Fruit fly (Drosophila melanogaster) whole organism, embryonic: ENCODE results near the gene CG8675.

Experiments
- Eip74EF ChIP-seq, 2 experiments: fragments of 200-800 bp in 1 of 2; fragments of >200 bp in 1 of 2; sonication (Bioruptor generic) in 1 of 2; optimal IDR thresholded peaks; 2 replicates each; lab custom pipeline; 2017 to 2019; ENCODE audit warnings: missing biosample characterization in 2 of 2, missing genetic modification characterization in 2 of 2, mild to moderate bottlenecking in 1 of 2, moderate library complexity in 1 of 2
- fd64A ChIP-seq: fragments of 200-800 bp; sonication (Bioruptor generic); optimal IDR thresholded peaks from 3 replicates; lab custom pipeline; 2018; ENCODE audit warnings: missing biosample characterization, mild to moderate bottlenecking, missing genetic modification characterization
- org-1 ChIP-seq: fragments of 200-800 bp; sonication (Bioruptor generic); optimal IDR thresholded peaks from 2 replicates; lab custom pipeline; 2017; ENCODE audit warnings: missing biosample characterization, missing genetic modification characterization
- sna ChIP-seq: fragments of 200-800 bp; sonication (Bioruptor generic); IDR thresholded peaks from 2 replicates; pipeline ENCODE4 v1.3.6; 2022; ENCODE audit warnings: missing biosample characterization, missing genetic modification characterization; ENCODE audit not compliant: partially characterized antibody
- sr ChIP-seq: fragments of 200-800 bp; sonication (Bioruptor generic); IDR thresholded peaks from 3 replicates; pipeline ENCODE4 v1.3.6; 2022; ENCODE audit warnings: missing biosample characterization, missing genetic modification characterization

dm6 chrX:17249326-17249725 lies at the start of gene CG8675:
- TF ChIP-seq fd64A (GFP tag; lab: Kevin White, UChicago) (no peak), Eip74EF (GFP tag; optimal IDR thresholded peaks at IDR 0.05; lab: Kevin White, UChicago) (no peak), sr (no peak), sna (no peak), org-1 (no peak)
